Fruit fly (Drosophila melanogaster): ENCODE measurements around the gene osp.

- TF ChIP-seq CG11617 (GFP tag; optimal IDR thresholded peaks at IDR 0.05) (no peak), tj (GFP tag; optimal IDR thresholded peaks at IDR 0.05) (no peak), bab1 (GFP tag; optimal IDR thresholded peaks at IDR 0.05) (no peak), CG5204 (GFP tag; optimal IDR thresholded peaks at IDR 0.05) (no peak)
Observed at dm6 chr2L:14588134-14588533, 101.0 kb downstream of the osp start, which contains the start of gene CG42680.
